Worm (Caenorhabditis elegans) whole organism, L1 larva: Measurements from ENCODE around the gene lrx-1.

ENCODE experiments used
- C04F5.9 ChIP-seq: sonication (generic microtip); optimal IDR thresholded peaks from 2 replicates; lab custom pipeline; 2016; ENCODE audit warnings: missing genetic modification characterization, missing compliant biosample characterization
- C16A3.4 ChIP-seq: fragments of 150-350 bp; optimal IDR thresholded peaks from 2 replicates; lab custom pipeline; 2014; ENCODE audit warnings: missing biosample characterization, missing genetic modification characterization
- C34B4.2 ChIP-seq: sonication (generic microtip); optimal IDR thresholded peaks from 2 replicates; lab custom pipeline; 2017; ENCODE audit warnings: mild to moderate bottlenecking, missing genetic modification characterization, missing compliant biosample characterization
- F16B12.6 ChIP-seq: fragments of 150-350 bp; optimal IDR thresholded peaks from 2 replicates; lab custom pipeline; 2014; ENCODE audit warnings: missing biosample characterization, missing genetic modification characterization
- aha-1 ChIP-seq: fragments of 150-350 bp; optimal IDR thresholded peaks from 2 replicates; lab custom pipeline; 2014; ENCODE audit warnings: missing biosample characterization, missing genetic modification characterization
- alr-1 ChIP-seq: fragments of 200-800 bp; sonication (Bioruptor generic); optimal IDR thresholded peaks from 2 replicates; lab custom pipeline; 2018; ENCODE audit warnings: borderline replicate concordance, mild to moderate bottlenecking, missing genetic modification characterization, missing compliant biosample characterization
- ama-1 ChIP-seq: fragments of 150-350 bp; optimal IDR thresholded peaks from 2 replicates; lab custom pipeline; 2014
- blmp-1 ChIP-seq: fragments of 150-350 bp; optimal IDR thresholded peaks from 2 replicates; lab custom pipeline; 2014; ENCODE audit warnings: missing biosample characterization, missing genetic modification characterization
- ceh-63 ChIP-seq: fragments of 200-800 bp; sonication (Bioruptor generic); optimal IDR thresholded peaks from 2 replicates; lab custom pipeline; 2018; ENCODE audit warnings: mild to moderate bottlenecking, missing genetic modification characterization, missing compliant biosample characterization
- ceh-82 ChIP-seq, 3 experiments: fragments of 150-350 bp in 1 of 3; sonication (generic microtip) in 2 of 3; optimal IDR thresholded peaks; 2 replicates each; lab custom pipeline; 2014 to 2017; ENCODE audit warnings: missing biosample characterization in 3 of 3, missing genetic modification characterization in 3 of 3
- dsc-1 ChIP-seq: sonication (generic microtip); optimal IDR thresholded peaks from 2 replicates; lab custom pipeline; 2016; ENCODE audit warnings: mild to moderate bottlenecking, missing genetic modification characterization, missing compliant biosample characterization
- efl-1 ChIP-seq, 4 experiments: fragments of 150-350 bp; optimal IDR thresholded peaks in 3 of 4; peaks in 1 of 4; 1 replicate in 1 of 4; 2 replicates in 3 of 4; lab custom pipeline; 2014; ENCODE audit warnings: missing biosample characterization in 2 of 4, missing genetic modification characterization in 2 of 4, missing genetic modification reagents in 2 of 4
- efl-3 ChIP-seq: fragments of 200-800 bp; sonication (Bioruptor generic); optimal IDR thresholded peaks from 2 replicates; lab custom pipeline; 2018; ENCODE audit warnings: mild to moderate bottlenecking, missing genetic modification characterization, missing compliant biosample characterization
- egl-13 ChIP-seq: sonication (generic microtip); optimal IDR thresholded peaks from 2 replicates; lab custom pipeline; 2016; ENCODE audit warnings: missing genotype, missing genetic modification reagents, missing genetic modification characterization, missing compliant biosample characterization
- elt-2 ChIP-seq: sonication (generic microtip); optimal IDR thresholded peaks from 2 replicates; lab custom pipeline; 2016; ENCODE audit warnings: missing genetic modification characterization, mild to moderate bottlenecking, inconsistent platforms, missing compliant biosample characterization, missing genetic modification reagents
- elt-3 ChIP-seq, 6 experiments: fragments of 150-350 bp in 1 of 6; sonication (generic microtip); optimal IDR thresholded peaks; 2 replicates each; lab custom pipeline; 2017 to 2018; ENCODE audit warnings: missing biosample characterization in 6 of 6, missing genetic modification characterization in 6 of 6, inconsistent platforms in 1 of 6
- fkh-4 ChIP-seq: sonication (generic microtip); optimal IDR thresholded peaks from 2 replicates; lab custom pipeline; 2016; ENCODE audit warnings: missing compliant biosample characterization, missing genetic modification characterization, borderline replicate concordance
- grh-1 ChIP-seq: fragments of 200-800 bp; sonication (Bioruptor generic); IDR thresholded peaks from 2 replicates; pipeline ENCODE4 v1.3.6; 2022; ENCODE audit warnings: missing genetic modification reagents, missing genetic modification characterization, missing compliant biosample characterization
- hlh-17 ChIP-seq: fragments of 200-800 bp; sonication (Bioruptor generic); optimal IDR thresholded peaks from 2 replicates; lab custom pipeline; 2018; ENCODE audit warnings: missing genetic modification characterization, mild to moderate bottlenecking, missing compliant biosample characterization, moderate library complexity, borderline replicate concordance
- hlh-4 ChIP-seq: sonication (generic microtip); optimal IDR thresholded peaks from 2 replicates; lab custom pipeline; 2016; ENCODE audit warnings: mild to moderate bottlenecking, missing genetic modification characterization, missing compliant biosample characterization
- hpl-2 ChIP-seq: fragments of 150-350 bp; optimal IDR thresholded peaks from 2 replicates; lab custom pipeline; 2014; ENCODE audit warnings: missing biosample characterization, missing genetic modification reagents, missing genetic modification characterization
- irx-1 ChIP-seq: sonication (generic microtip); optimal IDR thresholded peaks from 2 replicates; lab custom pipeline; 2016; ENCODE audit warnings: missing genetic modification characterization, missing compliant biosample characterization
- lin-13 ChIP-seq: fragments of 150-350 bp; optimal IDR thresholded peaks from 2 replicates; lab custom pipeline; 2014; ENCODE audit warnings: missing biosample characterization, missing genetic modification reagents, missing genetic modification characterization
- lin-14 ChIP-seq: fragments of 200-800 bp; sonication (Bioruptor generic); optimal IDR thresholded peaks from 2 replicates; lab custom pipeline; 2018; ENCODE audit warnings: mild to moderate bottlenecking, missing genetic modification characterization, moderate library complexity, missing compliant biosample characterization
- lin-35 ChIP-seq, 2 experiments: fragments of 150-350 bp; optimal IDR thresholded peaks; 2 replicates each; lab custom pipeline; 2014; ENCODE audit warnings: missing biosample characterization in 2 of 2, missing genetic modification characterization in 2 of 2, missing genetic modification reagents in 2 of 2
- lsy-2 ChIP-seq, 2 experiments: fragments of 150-350 bp; optimal IDR thresholded peaks; 2 replicates each; lab custom pipeline; 2014; ENCODE audit warnings: missing biosample characterization in 2 of 2, missing genetic modification characterization in 2 of 2
- mef-2 ChIP-seq: fragments of 150-350 bp; optimal IDR thresholded peaks from 2 replicates; lab custom pipeline; 2014; ENCODE audit warnings: missing biosample characterization, missing genetic modification characterization
- mep-1 ChIP-seq: fragments of 150-350 bp; optimal IDR thresholded peaks from 2 replicates; lab custom pipeline; 2014; ENCODE audit warnings: missing biosample characterization, missing genetic modification characterization
- nhr-20 ChIP-seq: sonication (generic microtip); optimal IDR thresholded peaks from 2 replicates; lab custom pipeline; 2016; ENCODE audit warnings: mild to moderate bottlenecking, missing genetic modification characterization, missing compliant biosample characterization
- nhr-237 ChIP-seq: fragments of 150-350 bp; optimal IDR thresholded peaks from 2 replicates; lab custom pipeline; 2014; ENCODE audit warnings: missing biosample characterization, missing genetic modification characterization
- nhr-28 ChIP-seq: fragments of 150-350 bp; optimal IDR thresholded peaks from 2 replicates; lab custom pipeline; 2014; ENCODE audit warnings: missing biosample characterization, missing genetic modification characterization
- nhr-47 ChIP-seq: sonication (generic microtip); optimal IDR thresholded peaks from 2 replicates; lab custom pipeline; 2016; ENCODE audit warnings: mild to moderate bottlenecking, missing genetic modification characterization, moderate library complexity, missing compliant biosample characterization
- nhr-71 ChIP-seq: sonication (generic microtip); optimal IDR thresholded peaks from 2 replicates; lab custom pipeline; 2016; ENCODE audit warnings: mild to moderate bottlenecking, missing genetic modification characterization, moderate library complexity, missing compliant biosample characterization
- nhr-76 ChIP-seq: sonication (generic microtip); optimal IDR thresholded peaks from 2 replicates; lab custom pipeline; 2017; ENCODE audit warnings: missing biosample characterization, missing genetic modification characterization
- nhr-85 ChIP-seq: sonication (generic microtip); peaks from one replicate; lab custom pipeline; 2016; ENCODE audit warnings: missing genetic modification characterization, inconsistent platforms, missing compliant biosample characterization
- pag-3 ChIP-seq: sonication (generic microtip); optimal IDR thresholded peaks from 2 replicates; lab custom pipeline; 2017; ENCODE audit warnings: missing genetic modification characterization, mild to moderate bottlenecking, missing compliant biosample characterization, antibody characterized with exemption, borderline replicate concordance; ENCODE audit not compliant: insufficient read depth
- rnt-1 ChIP-seq: sonication (generic microtip); optimal IDR thresholded peaks from 2 replicates; lab custom pipeline; 2016; ENCODE audit warnings: mild to moderate bottlenecking, missing genetic modification characterization, moderate library complexity, missing compliant biosample characterization
- skn-1 ChIP-seq: fragments of 150-350 bp; optimal IDR thresholded peaks from 2 replicates; lab custom pipeline; 2014; ENCODE audit warnings: missing biosample characterization, missing genetic modification characterization
- snpc-4 ChIP-seq: fragments of 150-350 bp; optimal IDR thresholded peaks from 2 replicates; lab custom pipeline; 2014; ENCODE audit warnings: missing biosample characterization, missing genetic modification characterization
- snu-23 ChIP-seq: sonication (generic microtip); optimal IDR thresholded peaks from 2 replicates; lab custom pipeline; 2016; ENCODE audit warnings: missing genetic modification characterization, missing compliant biosample characterization
- swsn-7 ChIP-seq: sonication (generic microtip); optimal IDR thresholded peaks from 2 replicates; lab custom pipeline; 2016; ENCODE audit warnings: missing genetic modification characterization, missing compliant biosample characterization
- tbx-2 ChIP-seq: sonication (generic microtip); optimal IDR thresholded peaks from 2 replicates; lab custom pipeline; 2016; ENCODE audit warnings: missing genetic modification characterization, missing compliant biosample characterization
- unc-130 ChIP-seq: fragments of 150-350 bp; optimal IDR thresholded peaks from 2 replicates; lab custom pipeline; 2017; ENCODE audit warnings: missing biosample characterization, missing genetic modification characterization, inconsistent platforms
- unc-30 ChIP-seq: sonication (generic microtip); optimal IDR thresholded peaks from 2 replicates; lab custom pipeline; 2017; ENCODE audit warnings: missing biosample characterization, missing genetic modification characterization
- vab-15 ChIP-seq: sonication (generic microtip); optimal IDR thresholded peaks from 2 replicates; lab custom pipeline; 2017; ENCODE audit warnings: missing genotype, mild to moderate bottlenecking, missing genetic modification characterization, missing compliant biosample characterization
- xbp-1 ChIP-seq: sonication (generic microtip); optimal IDR thresholded peaks from 2 replicates; lab custom pipeline; 2016; ENCODE audit warnings: missing genetic modification characterization, missing compliant biosample characterization
- ztf-11 ChIP-seq, 2 experiments: sonication (generic microtip); optimal IDR thresholded peaks; 2 replicates each; lab custom pipeline; 2016 to 2017; ENCODE audit warnings: missing genetic modification characterization in 2 of 2, missing biosample characterization in 1 of 2, missing compliant biosample characterization in 1 of 2
- ztf-4 ChIP-seq: fragments of 150-350 bp; optimal IDR thresholded peaks from 2 replicates; lab custom pipeline; 2014; ENCODE audit warnings: missing biosample characterization, missing genetic modification characterization

Gene lrx-1

DNA sequence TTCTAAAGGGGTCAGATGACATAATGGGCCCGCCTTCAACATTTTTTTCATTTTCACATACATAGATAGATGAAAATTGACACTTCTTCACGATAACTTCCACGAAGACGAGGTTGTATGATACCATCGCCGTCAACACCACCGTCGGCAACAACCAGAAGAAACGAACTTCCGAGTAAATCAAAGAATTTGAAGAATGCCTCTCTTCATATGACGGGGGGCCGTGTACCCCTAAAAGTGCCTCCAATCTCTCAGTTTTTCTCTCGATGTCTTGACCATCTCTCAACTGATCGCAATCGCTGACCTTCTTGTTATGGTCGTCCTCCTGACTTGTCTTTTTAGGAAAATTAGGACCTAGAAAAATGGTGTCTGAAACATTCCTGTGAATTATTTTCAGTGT lies 43.1 kb downstream of the lrx-1 start:
- TF ChIP-seq nhr-237 (tag; lab: Kevin White, UChicago): no peak
- TF ChIP-seq lin-14 (GFP tag; lab: Kevin White, UChicago): peak; percentile 56
- TF ChIP-seq ztf-4 (tag; lab: Kevin White, UChicago): no peak
- peak; percentile 25 for TF ChIP-seq rnt-1
- peak; percentile 2 for TF ChIP-seq unc-130 (tag; lab: Kevin White, UChicago)
- TF ChIP-seq irx-1 (tag; lab: Kevin White, UChicago): peak; percentile 25
- no peak for TF ChIP-seq ztf-11 (tag; optimal IDR thresholded peaks at IDR 0.05; lab: Kevin White, UChicago)
- peak; percentile 15 for TF ChIP-seq tbx-2
- TF ChIP-seq blmp-1 (tag; lab: Kevin White, UChicago): peak; percentile 38
- TF ChIP-seq nhr-47 (tag; lab: Kevin White, UChicago): peak; percentile 2
- TF ChIP-seq elt-3 (tag; optimal IDR thresholded peaks at IDR 0.05; lab: Kevin White, UChicago): peak in 1 of 6 experiments; percentile 40
- peak; percentile 36 for TF ChIP-seq nhr-20 (tag; lab: Kevin White, UChicago)
- peak in 1 of 2 experiments; percentile 23 for TF ChIP-seq lin-35 (GFP tag; optimal IDR thresholded peaks at IDR 0.05; lab: Kevin White, UChicago)
- peak; percentile 49 for TF ChIP-seq nhr-71 (tag; lab: Kevin White, UChicago)
- TF ChIP-seq snu-23 (GFP tag; lab: Kevin White, UChicago): peak; percentile 33
- peak in 1 of 2 experiments; percentile 48 for TF ChIP-seq lsy-2 (tag; optimal IDR thresholded peaks at IDR 0.05; lab: Kevin White, UChicago)
- peak; percentile 16 for TF ChIP-seq mep-1 (tag; lab: Kevin White, UChicago)
- TF ChIP-seq egl-13 (tag; lab: Kevin White, UChicago): no peak
- TF ChIP-seq efl-3 (GFP tag; lab: Kevin White, UChicago): peak; percentile 39
- peak; percentile 96 for TF ChIP-seq nhr-85 (tag; lab: Kevin White, UChicago)
- TF ChIP-seq grh-1: peak; percentile 32; the same call in 1 of the 2 replicates
- no peak for TF ChIP-seq F16B12.6 (tag; lab: Kevin White, UChicago)

DNA sequence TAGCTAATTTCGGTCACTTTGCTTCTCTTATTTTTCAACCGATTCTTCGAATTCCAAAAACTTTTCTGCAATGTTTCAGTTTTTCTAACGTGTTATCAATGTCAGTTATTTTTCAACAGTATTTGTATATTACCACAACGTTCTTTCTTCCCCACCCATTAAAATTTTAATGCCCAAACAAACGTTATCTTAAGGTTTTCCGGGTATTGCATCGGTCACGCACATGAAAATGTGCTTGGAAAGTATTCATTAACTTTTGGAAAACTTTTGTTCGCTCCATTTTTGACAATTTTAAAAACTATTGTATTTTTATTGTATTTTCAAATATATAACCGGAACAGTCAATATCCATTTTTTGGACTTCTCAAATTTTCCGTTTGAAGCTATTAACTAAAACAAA lies 43.8 kb downstream of the lrx-1 start:
- TF ChIP-seq efl-1 (optimal IDR thresholded peaks at IDR 0.05; lab: Kevin White, UChicago) (no peak), efl-1 (GFP tag; optimal IDR thresholded peaks at IDR 0.05 in 1 of 2; lab: Kevin White, UChicago) (no peak), elt-2 (tag; lab: Kevin White, UChicago) (peak; percentile 65), vab-15 (tag; lab: Kevin White, UChicago) (no peak), lin-35 (GFP tag; optimal IDR thresholded peaks at IDR 0.05; lab: Kevin White, UChicago) (peak in 1 of 2 experiments; percentile 7), lin-13 (GFP tag; lab: Kevin White, UChicago) (no peak)

DNA sequence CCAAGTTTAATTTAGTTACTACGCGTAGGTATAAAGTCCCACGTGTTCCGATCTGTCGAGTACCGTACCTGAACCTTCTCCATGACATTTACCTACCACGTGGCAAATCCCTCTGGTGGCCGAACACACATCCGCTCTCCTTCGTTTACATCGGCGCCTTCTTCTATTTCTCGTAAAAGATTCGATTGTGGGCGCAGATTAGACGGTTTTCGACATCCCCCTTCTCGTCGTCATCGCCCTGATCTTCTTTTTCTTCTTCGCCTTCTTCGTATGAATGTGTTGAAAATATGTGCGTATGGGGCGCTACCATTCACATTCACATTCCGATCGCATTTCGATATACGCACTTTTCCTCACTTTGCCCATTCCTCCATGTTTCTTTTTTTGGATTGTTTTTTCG lies 44.4 kb downstream of the lrx-1 start:
- TF ChIP-seq ceh-63 (GFP tag; lab: Kevin White, UChicago) (no peak), swsn-7 (no peak), C34B4.2 (no peak), hlh-17 (GFP tag; lab: Kevin White, UChicago) (no peak), dsc-1 (no peak), skn-1 (no peak), mep-1 (tag; lab: Kevin White, UChicago) (peak; percentile 1), efl-3 (GFP tag; lab: Kevin White, UChicago) (no peak), snpc-4 (no peak), C04F5.9 (no peak), nhr-85 (tag; lab: Kevin White, UChicago) (peak; percentile 74), unc-30 (no peak), nhr-76 (tag; lab: Kevin White, UChicago) (no peak), hpl-2 (GFP tag; lab: Kevin White, UChicago) (no peak), lin-14 (GFP tag; lab: Kevin White, UChicago) (peak; percentile 44), C16A3.4 (no peak), egl-13 (tag; lab: Kevin White, UChicago) (no peak), hlh-4 (tag; lab: Kevin White, UChicago) (no peak), blmp-1 (tag; lab: Kevin White, UChicago) (peak; percentile 64), nhr-28 (tag; lab: Kevin White, UChicago) (no peak), ama-1 (lab: Kevin White, UChicago) (no peak), snu-23 (GFP tag; lab: Kevin White, UChicago) (no peak), fkh-4 (tag; lab: Kevin White, UChicago) (no peak), alr-1 (no peak), aha-1 (tag; lab: Kevin White, UChicago) (no peak), ceh-82 (tag; optimal IDR thresholded peaks at IDR 0.05; lab: Kevin White, UChicago) (no peak), mef-2 (tag; lab: Kevin White, UChicago) (no peak), pag-3 (tag; lab: Kevin White, UChicago) (no peak), xbp-1 (tag; lab: Kevin White, UChicago) (no peak)
